Worm (Caenorhabditis elegans): Measurements from ENCODE around the gene F22B5.6.

- TF ChIP-seq lin-13 (GFP tag; optimal IDR thresholded peaks at IDR 0.05) (no peak), lsy-2 (tag; optimal IDR thresholded peaks at IDR 0.05) (no peak)
Observed at ce11 chrII:8471139-8471538, 15.1 kb upstream of the F22B5.6 start, which contains the start of gene M05D6.8.

Measured in whole organism, L2 larva.